Fruit fly (Drosophila melanogaster): ENCODE results near the gene cona.
A peak's percentile ranks its signal among the peaks of the same experiment; 100 is the strongest.

cona gene

dm6 chr3R:18360630-18361260, 24.9 kb upstream of the cona start, which contains the start of gene CG15803 (continued):
- TF ChIP-seq CG2875 (GFP tag; optimal IDR thresholded peaks at IDR 0.05), result no peak
- no peak for TF ChIP-seq Vsx1 (GFP tag; optimal IDR thresholded peaks at IDR 0.05)
- no peak for TF ChIP-seq PHDP (tag; optimal IDR thresholded peaks at IDR 0.05)
- no peak for TF ChIP-seq ssp (GFP tag; IDR thresholded peaks at IDR 0.05)
- no peak for TF ChIP-seq Sox100B (GFP tag; optimal IDR thresholded peaks at IDR 0.05)
- TF ChIP-seq kay (GFP tag; optimal IDR thresholded peaks at IDR 0.05), result no peak
- no peak for TF ChIP-seq fd3F (GFP tag; optimal IDR thresholded peaks at IDR 0.05)
- TF ChIP-seq shn (GFP tag; optimal IDR thresholded peaks at IDR 0.05), result no peak
- 0 out of 2 replicates have a peak, but pooled peaks have one; percentile 24 for TF ChIP-seq sna (GFP tag; IDR thresholded peaks at IDR 0.05; ENCODE audit: partially characterized antibody)
- no peak for TF ChIP-seq Stat92E (GFP tag; optimal IDR thresholded peaks at IDR 0.05)
- TF ChIP-seq CG7839 (tag; optimal IDR thresholded peaks at IDR 0.05), result no peak
- TF ChIP-seq grau (tag; optimal IDR thresholded peaks at IDR 0.05), result peak; percentile 8
- peak; percentile 55 for TF ChIP-seq CG18599 (GFP tag; optimal IDR thresholded peaks at IDR 0.05)
- TF ChIP-seq Nf-YA (GFP tag; IDR thresholded peaks at IDR 0.05), result no peak
- TF ChIP-seq HmgD (GFP tag; optimal IDR thresholded peaks at IDR 0.05), result no peak
- TF ChIP-seq CG11085 (GFP tag; IDR thresholded peaks at IDR 0.05), result no peak
- TF ChIP-seq gcm (GFP tag; optimal IDR thresholded peaks at IDR 0.05), result no peak
- no peak for TF ChIP-seq Lpt (GFP tag; optimal IDR thresholded peaks at IDR 0.05)
- TF ChIP-seq jing (GFP tag; optimal IDR thresholded peaks at IDR 0.05), result no peak
- TF ChIP-seq CG34422 (GFP tag; IDR thresholded peaks at IDR 0.05), result 0 out of 3 replicates have a peak, but pooled peaks have one; percentile 38
- TF ChIP-seq CTCF (GFP tag; optimal IDR thresholded peaks at IDR 0.05), result no peak
- peak; percentile 24 for TF ChIP-seq lilli (GFP tag; optimal IDR thresholded peaks at IDR 0.05)
- no peak for TF ChIP-seq cwo (GFP tag; optimal IDR thresholded peaks at IDR 0.05)
- TF ChIP-seq ewg (GFP tag; optimal IDR thresholded peaks at IDR 0.05), result peak; percentile 89
- TF ChIP-seq Pdp1 (GFP tag; optimal IDR thresholded peaks at IDR 0.05), result no peak
- TF ChIP-seq CG32532 (GFP tag; IDR thresholded peaks at IDR 0.05), result 0 out of 2 replicates have a peak, but pooled peaks have one; percentile 37
- no peak for TF ChIP-seq MTF-1 (GFP tag; optimal IDR thresholded peaks at IDR 0.05; ENCODE audit: borderline replicate concordance)
- no peak for TF ChIP-seq bab2 (GFP tag; optimal IDR thresholded peaks at IDR 0.05)
- no peak for TF ChIP-seq Blimp-1 (GFP tag; optimal IDR thresholded peaks at IDR 0.05)
- TF ChIP-seq esg (GFP tag; conservative IDR thresholded peaks at IDR 0.05), result no peak
- no peak for TF ChIP-seq YL-1 (GFP tag; optimal IDR thresholded peaks at IDR 0.05)
- no peak for TF ChIP-seq CG17186 (GFP tag; optimal IDR thresholded peaks at IDR 0.05)
- no peak for TF ChIP-seq insv (GFP tag; optimal IDR thresholded peaks at IDR 0.05)
- TF ChIP-seq fd102C (GFP tag; optimal IDR thresholded peaks at IDR 0.05), result no peak
- TF ChIP-seq schlank (tag; optimal IDR thresholded peaks at IDR 0.05), result no peak
- no peak for TF ChIP-seq org-1 (GFP tag; optimal IDR thresholded peaks at IDR 0.05)
- no peak for TF ChIP-seq her (GFP tag; optimal IDR thresholded peaks at IDR 0.05)
- TF ChIP-seq az2 (GFP tag; optimal IDR thresholded peaks at IDR 0.05), result no peak
- no peak for TF ChIP-seq sug (tag; optimal IDR thresholded peaks at IDR 0.05)
- no peak for TF ChIP-seq nerfin-1 (tag; optimal IDR thresholded peaks at IDR 0.05)
- TF ChIP-seq Dek (tag; optimal IDR thresholded peaks at IDR 0.05), result no peak
- TF ChIP-seq crp (GFP tag; optimal IDR thresholded peaks at IDR 0.05), result no peak
- no peak for TF ChIP-seq CG34376 (GFP tag; optimal IDR thresholded peaks at IDR 0.05)
- TF ChIP-seq tgo (GFP tag; IDR thresholded peaks at IDR 0.05), result no peak
- peak in 1 of 2 experiments; percentile 25 for TF ChIP-seq Hr51 (GFP tag; optimal IDR thresholded peaks at IDR 0.05)
- peak; percentile 76 for TF ChIP-seq abd-A (tag; optimal IDR thresholded peaks at IDR 0.05)
- no peak for TF ChIP-seq wdn (GFP tag; IDR thresholded peaks at IDR 0.05)
- TF ChIP-seq GATAe (GFP tag; conservative IDR thresholded peaks at IDR 0.05), result no peak
- no peak; the same call in 1 of the 2 replicates for TF ChIP-seq stc (GFP tag; IDR thresholded peaks at IDR 0.05)
